Worm (Caenorhabditis elegans): Measurements from ENCODE around the gene srw-8.

ce11 chrV:3054254-3054653 lies 20.1 kb upstream of the srw-8 start, which contains the start of gene C50H11.8:
- TF ChIP-seq zfp-3 (GFP tag; conservative IDR thresholded peaks at IDR 0.05) (no peak), attf-4 (tag; optimal IDR thresholded peaks at IDR 0.05) (no peak), ceh-82 (tag; optimal IDR thresholded peaks at IDR 0.05) (no peak), lin-39 (tag; optimal IDR thresholded peaks at IDR 0.05) (no peak), nhr-28 (tag; optimal IDR thresholded peaks at IDR 0.05) (no peak), nhr-25 (tag; optimal IDR thresholded peaks at IDR 0.05; ENCODE audit: borderline replicate concordance, insufficient read depth) (no peak)
